Fruit fly (Drosophila melanogaster): ENCODE results near the gene CG5897.

CG5897 gene

DNA sequence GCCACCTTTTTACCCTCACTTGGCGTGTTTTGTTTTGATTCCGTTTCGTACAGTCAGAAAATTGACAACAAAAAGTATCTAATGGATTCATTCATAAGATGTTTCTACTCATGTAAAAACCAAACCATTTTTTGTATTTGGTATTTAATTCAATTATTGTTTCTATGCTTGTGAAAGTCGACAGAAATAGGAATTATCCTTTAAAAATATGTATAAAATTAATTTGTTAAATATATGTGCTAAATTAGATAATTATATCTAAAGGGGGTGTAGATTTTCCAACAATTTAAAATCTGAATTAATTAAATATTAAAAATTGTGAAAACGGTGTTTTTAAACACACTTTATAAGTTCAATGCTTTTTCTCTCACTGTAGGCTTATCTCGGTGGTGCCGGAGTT is 25.2 kb downstream of the CG5897 start (continued):
- TF ChIP-seq Oaz (GFP tag; IDR thresholded peaks at IDR 0.05) = no peak
- no peak for TF ChIP-seq D19B (GFP tag; optimal IDR thresholded peaks at IDR 0.05)
- no peak for TF ChIP-seq CG34376 (GFP tag; optimal IDR thresholded peaks at IDR 0.05)
- TF ChIP-seq ttk (GFP tag; IDR thresholded peaks at IDR 0.05) = no peak
- TF ChIP-seq CG9215 (GFP tag; IDR thresholded peaks at IDR 0.05) = no peak
- TF ChIP-seq CG10462 (GFP tag; optimal IDR thresholded peaks at IDR 0.05) = no peak
- peak; percentile 25 for TF ChIP-seq CG30403 (GFP tag; optimal IDR thresholded peaks at IDR 0.05)
- TF ChIP-seq pho (GFP tag; optimal IDR thresholded peaks at IDR 0.05) = no peak
- TF ChIP-seq maf-S (GFP tag; optimal IDR thresholded peaks at IDR 0.05) = no peak
- TF ChIP-seq Dp (GFP tag; optimal IDR thresholded peaks at IDR 0.05) = no peak
- peak; percentile 28 for TF ChIP-seq CG13296 (GFP tag; optimal IDR thresholded peaks at IDR 0.05)
- peak; percentile 2 for TF ChIP-seq Dek (tag; optimal IDR thresholded peaks at IDR 0.05)
- peak; percentile 24 for TF ChIP-seq CG2120 (GFP tag; optimal IDR thresholded peaks at IDR 0.05)
- TF ChIP-seq CG17361 (GFP tag; IDR thresholded peaks at IDR 0.05) = peak; percentile 52; the same call in 1 of the 3 replicates
- peak; percentile 11 for TF ChIP-seq CG10209 (GFP tag; optimal IDR thresholded peaks at IDR 0.05)
- TF ChIP-seq MESR4 (GFP tag; optimal IDR thresholded peaks at IDR 0.05) = no peak
- peak; percentile 32 for TF ChIP-seq CG18619 (GFP tag; optimal IDR thresholded peaks at IDR 0.05)
- TF ChIP-seq Meics (GFP tag; optimal IDR thresholded peaks at IDR 0.05) = peak; percentile 60
- peak; percentile 39 for TF ChIP-seq CG8924 (tag; optimal IDR thresholded peaks at IDR 0.05)
- TF ChIP-seq phol (tag; optimal IDR thresholded peaks at IDR 0.05) = peak; percentile 23
- TF ChIP-seq Lhr (GFP tag; optimal IDR thresholded peaks at IDR 0.05) = no peak
- no peak for TF ChIP-seq CG8388 (GFP tag; optimal IDR thresholded peaks at IDR 0.05)
- TF ChIP-seq CG4730 (GFP tag; IDR thresholded peaks at IDR 0.05) = no peak
- no peak for TF ChIP-seq CG6272 (GFP tag; IDR thresholded peaks at IDR 0.05)
- TF ChIP-seq slp2 (GFP tag; optimal IDR thresholded peaks at IDR 0.05) = no peak
- TF ChIP-seq CG5180 (GFP tag; optimal IDR thresholded peaks at IDR 0.05) = peak; percentile 15
- TF ChIP-seq CG7839 (tag; optimal IDR thresholded peaks at IDR 0.05) = peak; percentile 44
- peak in 1 of 2 experiments; percentile 47 for TF ChIP-seq Hr51 (GFP tag; optimal IDR thresholded peaks at IDR 0.05)
- peak; percentile 26 for TF ChIP-seq Deaf1 (tag; optimal IDR thresholded peaks at IDR 0.05)
- no peak for TF ChIP-seq prd (optimal IDR thresholded peaks at IDR 0.05)
- TF ChIP-seq prd (GFP tag; IDR thresholded peaks at IDR 0.05) = no peak
- TF ChIP-seq CG9727 (GFP tag; optimal IDR thresholded peaks at IDR 0.05) = peak; percentile 38
- TF ChIP-seq Hand (GFP tag; optimal IDR thresholded peaks at IDR 0.05) = peak; percentile 17
- peak; percentile 8 for TF ChIP-seq caup (GFP tag; optimal IDR thresholded peaks at IDR 0.05; ENCODE audit: severe bottlenecking)
- TF ChIP-seq dmrt99B (tag; optimal IDR thresholded peaks at IDR 0.05) = peak; percentile 47
- peak; percentile 13 for TF ChIP-seq CG12659 (GFP tag; optimal IDR thresholded peaks at IDR 0.05)
- peak; percentile 13 for TF ChIP-seq CG12391 (tag; optimal IDR thresholded peaks at IDR 0.05)
- no peak for TF ChIP-seq CG4328 (GFP tag; optimal IDR thresholded peaks at IDR 0.05)
- peak; percentile 61 for TF ChIP-seq Fer1 (GFP tag; optimal IDR thresholded peaks at IDR 0.05)
- peak; percentile 37; the same call in 1 of the 2 replicates for TF ChIP-seq CG31441 (GFP tag; IDR thresholded peaks at IDR 0.05)
- peak; percentile 11 for TF ChIP-seq PHDP (tag; optimal IDR thresholded peaks at IDR 0.05)
- TF ChIP-seq lmd (GFP tag; IDR thresholded peaks at IDR 0.05) = 0 out of 2 replicates have a peak, but pooled peaks have one; percentile 11
- no peak for TF ChIP-seq MBD-R2 (GFP tag; IDR thresholded peaks at IDR 0.05)
- peak; percentile 15 for TF ChIP-seq CG17385 (GFP tag; optimal IDR thresholded peaks at IDR 0.05)
- no peak for TF ChIP-seq CG1233 (GFP tag; optimal IDR thresholded peaks at IDR 0.05)
- peak; percentile 6 for TF ChIP-seq Nf-YC (tag; optimal IDR thresholded peaks at IDR 0.05)
- TF ChIP-seq scrt (GFP tag; optimal IDR thresholded peaks at IDR 0.05) = peak; percentile 30
- TF ChIP-seq CG2678 (tag; optimal IDR thresholded peaks at IDR 0.05) = peak; percentile 62
- TF ChIP-seq gem (tag; optimal IDR thresholded peaks at IDR 0.05) = peak; percentile 57
- peak; percentile 74 for TF ChIP-seq CG18599 (GFP tag; optimal IDR thresholded peaks at IDR 0.05)
